Worm (Caenorhabditis elegans): Measurements from ENCODE around the gene nhr-50.

nhr-50 gene

DNA sequence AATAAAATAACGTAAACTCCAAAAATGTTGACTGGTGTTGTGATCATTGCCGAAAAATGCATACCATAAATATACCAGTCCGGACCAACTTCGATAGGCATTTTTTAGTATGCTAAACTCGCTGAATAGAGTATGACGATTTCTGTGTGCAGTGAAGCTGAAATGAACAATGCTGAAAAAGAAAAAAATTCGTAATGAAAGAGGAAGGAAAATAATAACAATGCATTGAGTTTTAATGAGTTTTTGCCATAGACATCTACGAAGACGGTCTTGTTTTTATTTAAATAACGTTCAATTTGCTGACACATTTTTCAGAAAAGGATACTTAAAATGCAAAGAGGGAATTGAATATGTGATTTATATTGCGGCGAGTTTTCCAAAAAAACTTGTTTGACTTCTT is 32.9 kb downstream of the nhr-50 start, which contains the start of gene sri-1:
sri-1 (minus strand) TSS at position 101 of the 400 bp plus-strand sequence.
- TF ChIP-seq ztf-4 (tag; optimal IDR thresholded peaks at IDR 0.05), result no peak

DNA sequence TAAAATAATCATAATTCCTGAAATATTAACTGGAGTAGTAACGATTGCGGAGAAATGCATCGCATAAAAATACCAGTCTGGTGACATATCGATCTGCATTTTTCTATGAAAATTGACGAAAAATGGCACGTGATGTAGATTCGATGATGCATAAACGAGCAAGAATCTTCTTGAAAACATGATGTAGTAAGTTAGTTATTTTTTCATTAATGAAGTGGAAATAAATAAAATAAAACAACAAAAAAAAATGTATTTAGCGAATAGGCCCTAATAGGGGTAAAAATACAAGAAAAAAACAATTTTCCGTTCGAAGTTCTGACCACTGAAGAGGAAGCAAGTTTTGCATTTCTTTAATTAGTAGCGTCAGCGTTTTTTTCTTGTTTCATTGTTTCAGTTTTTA is 35.3 kb downstream of the nhr-50 start, which contains the start of gene sri-2:
sri-2 (minus strand) TSS at position 101 of the 400 bp plus-strand sequence.
- TF ChIP-seq nhr-25 (tag; optimal IDR thresholded peaks at IDR 0.05), result no peak

- TF ChIP-seq ceh-28 (tag; optimal IDR thresholded peaks at IDR 0.05) (no peak), ceh-9 (tag; optimal IDR thresholded peaks at IDR 0.05) (no peak), sea-2 (GFP tag; optimal IDR thresholded peaks at IDR 0.05) (no peak), daf-12 (tag; optimal IDR thresholded peaks at IDR 0.05) (no peak), fkh-10 (GFP tag; optimal IDR thresholded peaks at IDR 0.05) (no peak), skn-1 (tag; optimal IDR thresholded peaks at IDR 0.05) (no peak), pha-4 (tag; optimal IDR thresholded peaks at IDR 0.05) (no peak), nhr-67 (tag; optimal IDR thresholded peaks at IDR 0.05) (no peak), mml-1 (tag; optimal IDR thresholded peaks at IDR 0.05) (no peak), zag-1 (tag; optimal IDR thresholded peaks at IDR 0.05) (no peak), ceh-16 (tag; optimal IDR thresholded peaks at IDR 0.05) (no peak), pqm-1 (tag; optimal IDR thresholded peaks at IDR 0.05) (no peak), nhr-76 (tag; optimal IDR thresholded peaks at IDR 0.05) (no peak), nhr-25 (tag; optimal IDR thresholded peaks at IDR 0.05) (no peak), snpc-4 (tag; optimal IDR thresholded peaks at IDR 0.05) (no peak), nhr-23 (tag; optimal IDR thresholded peaks at IDR 0.05) (no peak), lsy-12 (tag; optimal IDR thresholded peaks at IDR 0.05) (no peak), unc-62 (GFP tag; optimal IDR thresholded peaks at IDR 0.05) (no peak), lin-15B (tag; optimal IDR thresholded peaks at IDR 0.05) (no peak), ZK546.5 (tag; optimal IDR thresholded peaks at IDR 0.05) (no peak)
Observed at ce11 chrV:15959456-15959855, 41.0 kb downstream of the nhr-50 start.

DNA sequence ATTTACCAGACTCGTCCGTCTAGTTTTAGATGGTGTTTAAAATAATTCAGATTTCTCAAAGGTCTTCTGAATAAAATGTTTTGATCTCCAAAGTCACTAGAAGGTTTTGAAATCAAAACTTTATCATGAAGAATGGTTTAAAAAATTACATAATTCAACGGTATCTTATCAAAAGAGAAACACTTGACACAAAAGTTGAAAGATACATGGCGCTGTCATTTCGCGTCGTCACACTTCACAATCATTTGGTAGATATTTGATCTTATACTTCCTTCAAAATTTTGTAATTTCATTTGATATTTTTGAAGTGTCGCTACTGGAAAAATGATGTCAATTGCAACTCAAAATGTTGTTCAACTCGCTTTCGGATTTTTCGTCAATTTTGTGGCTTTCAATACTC is 43.3 kb downstream of the nhr-50 start, which contains the start of gene F36G9.3:
F36G9.3 (plus strand) TSS at position 301 of the 400 bp plus-strand sequence.
- no peak for TF ChIP-seq ceh-82 (tag; optimal IDR thresholded peaks at IDR 0.05)
- TF ChIP-seq lsy-12 (tag; optimal IDR thresholded peaks at IDR 0.05), result no peak
- TF ChIP-seq elt-1 (tag; optimal IDR thresholded peaks at IDR 0.05), result no peak
- no peak for TF ChIP-seq nhr-28 (tag; optimal IDR thresholded peaks at IDR 0.05)
- no peak for TF ChIP-seq nfya-1 (tag; optimal IDR thresholded peaks at IDR 0.05; ENCODE audit: insufficient read depth)
- TF ChIP-seq aly-2 (tag; optimal IDR thresholded peaks at IDR 0.05), result no peak
- no peak for TF ChIP-seq ama-1 (optimal IDR thresholded peaks at IDR 0.05)
- TF ChIP-seq pqm-1 (tag; optimal IDR thresholded peaks at IDR 0.05), result no peak
- no peak for TF ChIP-seq nhr-67 (tag; optimal IDR thresholded peaks at IDR 0.05)
- TF ChIP-seq nhr-76 (tag; optimal IDR thresholded peaks at IDR 0.05), result no peak
- TF ChIP-seq nhr-43 (tag; optimal IDR thresholded peaks at IDR 0.05; ENCODE audit: poor library complexity, severe bottlenecking), result no peak
- TF ChIP-seq sea-2 (GFP tag; optimal IDR thresholded peaks at IDR 0.05), result no peak
- TF ChIP-seq daf-12 (tag; optimal IDR thresholded peaks at IDR 0.05), result no peak
- TF ChIP-seq nhr-12 (tag; optimal IDR thresholded peaks at IDR 0.05), result no peak

DNA sequence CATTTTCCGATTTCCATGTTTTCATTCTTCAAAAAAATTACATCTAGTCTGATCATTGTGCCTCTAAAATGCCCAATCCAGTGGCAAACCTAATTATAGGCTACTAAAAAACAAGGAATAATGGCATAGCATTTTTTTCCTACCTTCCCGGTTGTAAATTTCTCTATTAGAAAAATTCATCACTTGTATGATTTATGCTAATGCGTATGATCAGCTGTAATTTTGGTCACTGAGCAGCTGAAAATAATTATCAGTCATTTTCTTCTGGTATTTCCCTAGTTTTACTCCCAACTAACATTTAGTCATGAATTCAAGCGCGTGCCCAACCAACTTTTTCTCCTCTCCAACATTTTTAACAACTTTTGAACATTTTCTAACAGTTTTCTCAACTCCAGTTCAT is 44.9 kb downstream of the nhr-50 start, which contains the start of gene srh-186:
srh-186 (plus strand) TSS at position 301 of the 400 bp plus-strand sequence.
- TF ChIP-seq nhr-237 (tag; optimal IDR thresholded peaks at IDR 0.05) (no peak), mml-1 (tag; optimal IDR thresholded peaks at IDR 0.05) (no peak), ztf-4 (tag; optimal IDR thresholded peaks at IDR 0.05) (no peak), fkh-10 (GFP tag; optimal IDR thresholded peaks at IDR 0.05) (no peak), eor-1 (tag; optimal IDR thresholded peaks at IDR 0.05) (no peak), elt-1 (tag; optimal IDR thresholded peaks at IDR 0.05) (no peak), mdl-1 (tag; optimal IDR thresholded peaks at IDR 0.05) (no peak), pqm-1 (tag; optimal IDR thresholded peaks at IDR 0.05) (no peak), sea-2 (GFP tag; optimal IDR thresholded peaks at IDR 0.05) (no peak), aly-2 (tag; optimal IDR thresholded peaks at IDR 0.05) (no peak), ZK546.5 (tag; optimal IDR thresholded peaks at IDR 0.05) (no peak), nhr-77 (tag; optimal IDR thresholded peaks at IDR 0.05) (no peak), ceh-9 (tag; optimal IDR thresholded peaks at IDR 0.05) (no peak)

DNA sequence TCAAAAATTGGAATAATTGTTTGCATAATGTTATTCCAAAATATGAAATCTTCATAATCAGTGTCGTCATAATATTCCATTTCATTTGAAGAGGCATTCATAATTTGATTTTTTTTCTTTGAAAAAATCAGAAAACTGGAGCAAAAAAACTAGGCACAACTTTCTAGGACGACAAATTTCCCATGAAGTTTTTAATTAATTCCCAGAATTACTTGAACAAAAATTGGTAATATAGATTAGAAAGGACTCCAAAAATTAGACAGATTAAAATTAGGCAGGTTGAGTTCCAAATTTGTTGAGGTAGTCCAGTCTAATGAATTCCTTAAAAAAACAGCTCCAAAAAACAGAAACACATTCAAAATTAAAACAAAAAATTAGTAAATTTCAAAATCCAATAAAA is 45.5 kb downstream of the nhr-50 start, which contains the start of gene srw-57:
srw-57 (minus strand) TSS at position 101 of the 400 bp plus-strand sequence.
- no peak for TF ChIP-seq ceh-9 (tag; optimal IDR thresholded peaks at IDR 0.05)
- TF ChIP-seq lin-15B (tag; optimal IDR thresholded peaks at IDR 0.05), result no peak
- no peak for TF ChIP-seq fkh-10 (GFP tag; optimal IDR thresholded peaks at IDR 0.05)
- no peak for TF ChIP-seq aly-2 (tag; optimal IDR thresholded peaks at IDR 0.05)
- no peak for TF ChIP-seq unc-39 (tag; optimal IDR thresholded peaks at IDR 0.05)
- no peak for TF ChIP-seq fos-1 (tag; optimal IDR thresholded peaks at IDR 0.05)
- TF ChIP-seq pqm-1 (tag; optimal IDR thresholded peaks at IDR 0.05), result no peak
- TF ChIP-seq elt-2 (tag; optimal IDR thresholded peaks at IDR 0.05), result no peak
- TF ChIP-seq nhr-67 (tag; optimal IDR thresholded peaks at IDR 0.05), result no peak
- TF ChIP-seq ZK546.5 (tag; optimal IDR thresholded peaks at IDR 0.05), result no peak
- TF ChIP-seq nhr-28 (tag; optimal IDR thresholded peaks at IDR 0.05), result no peak
- no peak for TF ChIP-seq unc-62 (GFP tag; optimal IDR thresholded peaks at IDR 0.05)
- no peak for TF ChIP-seq eor-1 (tag; optimal IDR thresholded peaks at IDR 0.05)
- TF ChIP-seq hmg-11 (tag; optimal IDR thresholded peaks at IDR 0.05), result no peak
- no peak for TF ChIP-seq daf-12 (tag; optimal IDR thresholded peaks at IDR 0.05)

Measured in whole organism, L3 larva.